Worm (Caenorhabditis elegans): ENCODE data around the gene Y102A11A.5.

- TF ChIP-seq ttx-3 (tag; optimal IDR thresholded peaks at IDR 0.05) (no peak), F13H6.1 (tag; optimal IDR thresholded peaks at IDR 0.05) (no peak), ceh-9 (tag; optimal IDR thresholded peaks at IDR 0.05) (no peak), fkh-10 (GFP tag; optimal IDR thresholded peaks at IDR 0.05) (no peak), ceh-48 (tag; optimal IDR thresholded peaks at IDR 0.05) (no peak), ceh-2 (tag; optimal IDR thresholded peaks at IDR 0.05) (no peak), C38D4.7 (GFP tag; optimal IDR thresholded peaks at IDR 0.05) (no peak), pha-4 (tag; optimal IDR thresholded peaks at IDR 0.05) (no peak), ceh-18 (tag; optimal IDR thresholded peaks at IDR 0.05) (no peak), hlh-15 (tag; optimal IDR thresholded peaks at IDR 0.05) (no peak), unc-55 (GFP tag; optimal IDR thresholded peaks at IDR 0.05) (no peak), unc-3 (GFP tag; conservative IDR thresholded peaks at IDR 0.05) (no peak), unc-3 (tag; optimal IDR thresholded peaks at IDR 0.05) (no peak), pqm-1 (tag; optimal IDR thresholded peaks at IDR 0.05) (no peak)
Measured at ce11 chrX:2035172-2035571, 3.8 kb upstream of the Y102A11A.5 start, which contains the start of gene ergi-1.
